Worm (Caenorhabditis elegans) whole organism, L4/young adult: ENCODE measurements around the gene Y50D7A.8.

Source experiments
- W03F9.2 ChIP-seq: fragments of 150-350 bp; optimal IDR thresholded peaks from 2 replicates; lab custom pipeline; 2014; ENCODE audit warnings: missing biosample characterization, missing genetic modification characterization
- dao-5 ChIP-seq: sonication (generic microtip); optimal IDR thresholded peaks from 2 replicates; lab custom pipeline; 2016; ENCODE audit warnings: missing genotype, missing genetic modification characterization, moderate library complexity, missing compliant biosample characterization
- him-1 ChIP-seq: sonication (generic microtip); optimal IDR thresholded peaks from 2 replicates; lab custom pipeline; 2016; ENCODE audit warnings: missing genotype, missing genetic modification reagents, missing genetic modification characterization, missing compliant biosample characterization

- TF ChIP-seq dao-5 (tag; lab: Kevin White, UChicago) (no peak), W03F9.2 (tag; lab: Kevin White, UChicago) (no peak), him-1 (tag; lab: Kevin White, UChicago) (no peak)
Observed at ce11 chrIII:344322-344721, 1.3 kb upstream of the Y50D7A.8 start.
